Worm (Caenorhabditis elegans) whole organism, L1 larva: ENCODE data around the gene F26F2.7.

Experiments
- C04F5.9 ChIP-seq: sonication (generic microtip); optimal IDR thresholded peaks from 2 replicates; lab custom pipeline; 2016; ENCODE audit warnings: missing genetic modification characterization, missing compliant biosample characterization
- C16A3.4 ChIP-seq: fragments of 150-350 bp; optimal IDR thresholded peaks from 2 replicates; lab custom pipeline; 2014; ENCODE audit warnings: missing biosample characterization, missing genetic modification characterization
- C34B4.2 ChIP-seq: sonication (generic microtip); optimal IDR thresholded peaks from 2 replicates; lab custom pipeline; 2017; ENCODE audit warnings: mild to moderate bottlenecking, missing genetic modification characterization, missing compliant biosample characterization
- alr-1 ChIP-seq: fragments of 200-800 bp; sonication (Bioruptor generic); optimal IDR thresholded peaks from 2 replicates; lab custom pipeline; 2018; ENCODE audit warnings: borderline replicate concordance, mild to moderate bottlenecking, missing genetic modification characterization, missing compliant biosample characterization
- aly-2 ChIP-seq: fragments of 150-350 bp; optimal IDR thresholded peaks from 2 replicates; lab custom pipeline; 2014; ENCODE audit warnings: missing biosample characterization, missing genetic modification characterization
- ama-1 ChIP-seq: fragments of 150-350 bp; optimal IDR thresholded peaks from 2 replicates; lab custom pipeline; 2014
- ceh-63 ChIP-seq: fragments of 200-800 bp; sonication (Bioruptor generic); optimal IDR thresholded peaks from 2 replicates; lab custom pipeline; 2018; ENCODE audit warnings: mild to moderate bottlenecking, missing genetic modification characterization, missing compliant biosample characterization
- ceh-82 ChIP-seq, 3 experiments: fragments of 150-350 bp in 1 of 3; sonication (generic microtip) in 2 of 3; optimal IDR thresholded peaks; 2 replicates each; lab custom pipeline; 2014 to 2017; ENCODE audit warnings: missing biosample characterization in 3 of 3, missing genetic modification characterization in 3 of 3
- ceh-88 ChIP-seq: fragments of 200-800 bp; sonication (Bioruptor generic); IDR thresholded peaks from 2 replicates; pipeline ENCODE4 v1.3.6; 2022; ENCODE audit warnings: missing genetic modification characterization, missing compliant biosample characterization
- ceh-90 ChIP-seq: sonication (generic microtip); optimal IDR thresholded peaks from 2 replicates; lab custom pipeline; 2016; ENCODE audit warnings: missing genetic modification characterization, missing compliant biosample characterization
- dpl-1 ChIP-seq, 3 experiments: fragments of 150-350 bp in 2 of 3; sonication (generic microtip) in 1 of 3; optimal IDR thresholded peaks; 2 replicates each; lab custom pipeline; 2014 to 2017; ENCODE audit warnings: missing biosample characterization in 3 of 3, missing genetic modification characterization in 3 of 3, missing genetic modification reagents in 3 of 3
- dsc-1 ChIP-seq: sonication (generic microtip); optimal IDR thresholded peaks from 2 replicates; lab custom pipeline; 2016; ENCODE audit warnings: mild to moderate bottlenecking, missing genetic modification characterization, missing compliant biosample characterization
- efl-1 ChIP-seq, 4 experiments: fragments of 150-350 bp; optimal IDR thresholded peaks in 3 of 4; peaks in 1 of 4; 1 replicate in 1 of 4; 2 replicates in 3 of 4; lab custom pipeline; 2014; ENCODE audit warnings: missing biosample characterization in 2 of 4, missing genetic modification characterization in 2 of 4, missing genetic modification reagents in 2 of 4
- efl-3 ChIP-seq: fragments of 200-800 bp; sonication (Bioruptor generic); optimal IDR thresholded peaks from 2 replicates; lab custom pipeline; 2018; ENCODE audit warnings: mild to moderate bottlenecking, missing genetic modification characterization, missing compliant biosample characterization
- egl-13 ChIP-seq: sonication (generic microtip); optimal IDR thresholded peaks from 2 replicates; lab custom pipeline; 2016; ENCODE audit warnings: missing genotype, missing genetic modification reagents, missing genetic modification characterization, missing compliant biosample characterization
- elt-2 ChIP-seq: sonication (generic microtip); optimal IDR thresholded peaks from 2 replicates; lab custom pipeline; 2016; ENCODE audit warnings: missing genetic modification characterization, mild to moderate bottlenecking, inconsistent platforms, missing compliant biosample characterization, missing genetic modification reagents
- ets-5 ChIP-seq: fragments of 200-800 bp; sonication (Bioruptor generic); IDR thresholded peaks from 2 replicates; pipeline ENCODE4 v1.3.6; 2022; ENCODE audit warnings: missing genetic modification characterization, missing compliant biosample characterization
- fkh-10 ChIP-seq: sonication (generic microtip); optimal IDR thresholded peaks from 2 replicates; lab custom pipeline; 2017; ENCODE audit warnings: missing biosample characterization, missing genetic modification reagents, missing genetic modification characterization
- fkh-8 ChIP-seq: sonication (generic microtip); optimal IDR thresholded peaks from 2 replicates; lab custom pipeline; 2016; ENCODE audit warnings: mild to moderate bottlenecking, missing genetic modification characterization, missing compliant biosample characterization
- hlh-17 ChIP-seq: fragments of 200-800 bp; sonication (Bioruptor generic); optimal IDR thresholded peaks from 2 replicates; lab custom pipeline; 2018; ENCODE audit warnings: missing genetic modification characterization, mild to moderate bottlenecking, missing compliant biosample characterization, moderate library complexity, borderline replicate concordance
- hpl-2 ChIP-seq: fragments of 150-350 bp; optimal IDR thresholded peaks from 2 replicates; lab custom pipeline; 2014; ENCODE audit warnings: missing biosample characterization, missing genetic modification reagents, missing genetic modification characterization
- irx-1 ChIP-seq: sonication (generic microtip); optimal IDR thresholded peaks from 2 replicates; lab custom pipeline; 2016; ENCODE audit warnings: missing genetic modification characterization, missing compliant biosample characterization
- isw-1 ChIP-seq: fragments of 200-800 bp; sonication (Bioruptor generic); IDR thresholded peaks from 2 replicates; pipeline ENCODE4 v1.3.6; 2022; ENCODE audit warnings: missing genetic modification characterization, missing compliant biosample characterization
- jun-1 ChIP-seq: fragments of 150-350 bp; optimal IDR thresholded peaks from 2 replicates; lab custom pipeline; 2014; ENCODE audit warnings: missing biosample characterization, missing genetic modification reagents, missing genetic modification characterization
- lin-13 ChIP-seq: fragments of 150-350 bp; optimal IDR thresholded peaks from 2 replicates; lab custom pipeline; 2014; ENCODE audit warnings: missing biosample characterization, missing genetic modification reagents, missing genetic modification characterization
- lin-14 ChIP-seq: fragments of 200-800 bp; sonication (Bioruptor generic); optimal IDR thresholded peaks from 2 replicates; lab custom pipeline; 2018; ENCODE audit warnings: mild to moderate bottlenecking, missing genetic modification characterization, moderate library complexity, missing compliant biosample characterization
- lin-35 ChIP-seq, 2 experiments: fragments of 150-350 bp; optimal IDR thresholded peaks; 2 replicates each; lab custom pipeline; 2014; ENCODE audit warnings: missing biosample characterization in 2 of 2, missing genetic modification characterization in 2 of 2, missing genetic modification reagents in 2 of 2
- lin-39 ChIP-seq: fragments of 150-350 bp; optimal IDR thresholded peaks from 2 replicates; lab custom pipeline; 2014; ENCODE audit warnings: missing biosample characterization, missing genetic modification reagents, missing genetic modification characterization
- lir-3 ChIP-seq: sonication (generic microtip); optimal IDR thresholded peaks from 2 replicates; lab custom pipeline; 2016; ENCODE audit warnings: mild to moderate bottlenecking, missing genetic modification characterization, moderate library complexity, missing compliant biosample characterization; ENCODE audit not compliant: poor library complexity
- lsy-2 ChIP-seq, 2 experiments: fragments of 150-350 bp; optimal IDR thresholded peaks; 2 replicates each; lab custom pipeline; 2014; ENCODE audit warnings: missing biosample characterization in 2 of 2, missing genetic modification characterization in 2 of 2
- mdl-1 ChIP-seq, 2 experiments: fragments of 150-350 bp; optimal IDR thresholded peaks; 2 replicates each; lab custom pipeline; 2014 to 2017; ENCODE audit warnings: missing biosample characterization in 2 of 2, missing genetic modification characterization in 2 of 2, inconsistent platforms in 1 of 2
- mep-1 ChIP-seq: fragments of 150-350 bp; optimal IDR thresholded peaks from 2 replicates; lab custom pipeline; 2014; ENCODE audit warnings: missing biosample characterization, missing genetic modification characterization
- nhr-20 ChIP-seq: sonication (generic microtip); optimal IDR thresholded peaks from 2 replicates; lab custom pipeline; 2016; ENCODE audit warnings: mild to moderate bottlenecking, missing genetic modification characterization, missing compliant biosample characterization
- nhr-47 ChIP-seq: sonication (generic microtip); optimal IDR thresholded peaks from 2 replicates; lab custom pipeline; 2016; ENCODE audit warnings: mild to moderate bottlenecking, missing genetic modification characterization, moderate library complexity, missing compliant biosample characterization
- nhr-71 ChIP-seq: sonication (generic microtip); optimal IDR thresholded peaks from 2 replicates; lab custom pipeline; 2016; ENCODE audit warnings: mild to moderate bottlenecking, missing genetic modification characterization, moderate library complexity, missing compliant biosample characterization
- nhr-76 ChIP-seq: sonication (generic microtip); optimal IDR thresholded peaks from 2 replicates; lab custom pipeline; 2017; ENCODE audit warnings: missing biosample characterization, missing genetic modification characterization
- nhr-84 ChIP-seq: sonication (generic microtip); optimal IDR thresholded peaks from 2 replicates; lab custom pipeline; 2017; ENCODE audit warnings: missing biosample characterization, missing genetic modification characterization
- nhr-90 ChIP-seq: sonication (generic microtip); optimal IDR thresholded peaks from 2 replicates; lab custom pipeline; 2016; ENCODE audit warnings: mild to moderate bottlenecking, missing genetic modification characterization, missing compliant biosample characterization; ENCODE audit not compliant: poor library complexity
- pag-3 ChIP-seq: sonication (generic microtip); optimal IDR thresholded peaks from 2 replicates; lab custom pipeline; 2017; ENCODE audit warnings: missing genetic modification characterization, mild to moderate bottlenecking, missing compliant biosample characterization, antibody characterized with exemption, borderline replicate concordance; ENCODE audit not compliant: insufficient read depth
- pax-3 ChIP-seq: fragments of 200-800 bp; sonication (Bioruptor generic); optimal IDR thresholded peaks from 2 replicates; lab custom pipeline; 2018; ENCODE audit warnings: mild to moderate bottlenecking, missing genetic modification characterization, moderate library complexity, missing compliant biosample characterization
- rnt-1 ChIP-seq: sonication (generic microtip); optimal IDR thresholded peaks from 2 replicates; lab custom pipeline; 2016; ENCODE audit warnings: mild to moderate bottlenecking, missing genetic modification characterization, moderate library complexity, missing compliant biosample characterization
- skn-1 ChIP-seq: fragments of 150-350 bp; optimal IDR thresholded peaks from 2 replicates; lab custom pipeline; 2014; ENCODE audit warnings: missing biosample characterization, missing genetic modification characterization
- snpc-4 ChIP-seq: fragments of 150-350 bp; optimal IDR thresholded peaks from 2 replicates; lab custom pipeline; 2014; ENCODE audit warnings: missing biosample characterization, missing genetic modification characterization
- sox-4 ChIP-seq: sonication (generic microtip); optimal IDR thresholded peaks from 2 replicates; lab custom pipeline; 2016; ENCODE audit warnings: missing genetic modification characterization, missing compliant biosample characterization
- sup-37 ChIP-seq: fragments of 200-800 bp; sonication (Bioruptor generic); optimal IDR thresholded peaks from 2 replicates; lab custom pipeline; 2018; ENCODE audit warnings: mild to moderate bottlenecking, missing genetic modification characterization, missing compliant biosample characterization
- tbx-2 ChIP-seq: sonication (generic microtip); optimal IDR thresholded peaks from 2 replicates; lab custom pipeline; 2016; ENCODE audit warnings: missing genetic modification characterization, missing compliant biosample characterization
- tlp-1 ChIP-seq: fragments of 150-350 bp; optimal IDR thresholded peaks from 2 replicates; lab custom pipeline; 2014; ENCODE audit warnings: missing biosample characterization, missing genetic modification characterization
- unc-130 ChIP-seq: fragments of 150-350 bp; optimal IDR thresholded peaks from 2 replicates; lab custom pipeline; 2017; ENCODE audit warnings: missing biosample characterization, missing genetic modification characterization, inconsistent platforms
- unc-62 ChIP-seq: fragments of 150-350 bp; optimal IDR thresholded peaks from 2 replicates; lab custom pipeline; 2014; ENCODE audit warnings: missing biosample characterization, missing genetic modification reagents, missing genetic modification characterization
- unc-86 ChIP-seq: sonication (generic microtip); optimal IDR thresholded peaks from 2 replicates; lab custom pipeline; 2016; ENCODE audit warnings: missing genetic modification characterization, missing compliant biosample characterization
- unc-98 ChIP-seq: fragments of 200-800 bp; sonication (Bioruptor generic); IDR thresholded peaks from 2 replicates; pipeline ENCODE4 v1.3.6; 2022; ENCODE audit warnings: missing genetic modification characterization, missing compliant biosample characterization
- ztf-11 ChIP-seq, 2 experiments: sonication (generic microtip); optimal IDR thresholded peaks; 2 replicates each; lab custom pipeline; 2016 to 2017; ENCODE audit warnings: missing genetic modification characterization in 2 of 2, missing biosample characterization in 1 of 2, missing compliant biosample characterization in 1 of 2
- ztf-4 ChIP-seq: fragments of 150-350 bp; optimal IDR thresholded peaks from 2 replicates; lab custom pipeline; 2014; ENCODE audit warnings: missing biosample characterization, missing genetic modification characterization

F26F2.7 gene

DNA sequence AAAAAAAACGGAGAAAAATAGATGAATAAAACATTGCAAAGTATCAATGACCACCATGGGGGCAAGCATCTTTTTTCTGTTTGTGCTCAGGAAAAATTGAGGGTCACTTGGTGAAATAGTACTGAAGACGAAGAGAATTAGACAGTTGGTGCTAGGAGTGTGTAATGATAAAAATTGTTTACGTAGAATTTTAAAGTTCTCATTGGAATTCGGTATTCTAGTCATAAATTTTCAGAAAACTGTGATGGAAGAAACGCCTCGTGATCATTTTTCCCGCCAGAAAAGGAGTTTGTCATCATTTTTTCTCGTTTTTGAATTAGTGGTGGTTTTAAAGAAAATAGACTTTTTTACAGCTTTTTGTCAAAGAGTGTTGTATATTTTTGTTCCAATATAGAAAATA, 36.2 kb upstream of the F26F2.7 start:
- TF ChIP-seq unc-86 (tag; lab: Kevin White, UChicago): peak; percentile 19
- TF ChIP-seq lir-3 (tag; lab: Kevin White, UChicago): no peak
- TF ChIP-seq nhr-20 (tag; lab: Kevin White, UChicago): peak; percentile 6
- TF ChIP-seq C16A3.4 (tag; lab: Kevin White, UChicago): no peak
- TF ChIP-seq C04F5.9: no peak
- no peak for TF ChIP-seq nhr-84 (tag; lab: Kevin White, UChicago)
- TF ChIP-seq jun-1 (tag; lab: Kevin White, UChicago): no peak
- no peak for TF ChIP-seq hpl-2 (GFP tag; lab: Kevin White, UChicago)
- no peak for TF ChIP-seq ceh-63
- TF ChIP-seq fkh-10 (GFP tag; lab: Kevin White, UChicago): no peak
- no peak for TF ChIP-seq ets-5 (GFP tag; lab: Robert Waterston, UW)
- no peak for TF ChIP-seq tlp-1
- TF ChIP-seq lin-39 (tag; lab: Kevin White, UChicago): no peak
- TF ChIP-seq skn-1 (tag; lab: Kevin White, UChicago): peak; percentile 22
- TF ChIP-seq lin-35 (GFP tag; optimal IDR thresholded peaks at IDR 0.05; lab: Kevin White, UChicago): peak in 1 of 2 experiments; percentile 28
- no peak for TF ChIP-seq ztf-4 (tag; lab: Kevin White, UChicago)
- TF ChIP-seq alr-1: no peak
- TF ChIP-seq pag-3: no peak
- TF ChIP-seq ztf-11 (tag; optimal IDR thresholded peaks at IDR 0.05; lab: Kevin White, UChicago): no peak
- TF ChIP-seq pax-3: no peak
- TF ChIP-seq dpl-1 (GFP tag; optimal IDR thresholded peaks at IDR 0.05; lab: Kevin White, UChicago): no peak
- no peak for TF ChIP-seq C34B4.2 (tag; lab: Kevin White, UChicago)
- TF ChIP-seq lsy-2 (tag; optimal IDR thresholded peaks at IDR 0.05; lab: Kevin White, UChicago): no peak
- no peak for TF ChIP-seq aly-2
- TF ChIP-seq ceh-82 (tag; optimal IDR thresholded peaks at IDR 0.05; lab: Kevin White, UChicago): no peak
- TF ChIP-seq ceh-90: no peak
- no peak for TF ChIP-seq unc-62
- TF ChIP-seq lin-13 (GFP tag; lab: Kevin White, UChicago): no peak
- no peak for TF ChIP-seq mep-1 (tag; lab: Kevin White, UChicago)
- no peak for TF ChIP-seq rnt-1 (tag; lab: Kevin White, UChicago)
- TF ChIP-seq tbx-2 (tag; lab: Kevin White, UChicago): no peak
- TF ChIP-seq mdl-1 (tag; optimal IDR thresholded peaks at IDR 0.05; lab: Kevin White, UChicago): no peak
- no peak for TF ChIP-seq egl-13 (tag; lab: Kevin White, UChicago)
- no peak for TF ChIP-seq unc-130 (tag; lab: Kevin White, UChicago)
- no peak for TF ChIP-seq nhr-47 (tag; lab: Kevin White, UChicago)
- no peak for TF ChIP-seq sup-37 (GFP tag; lab: Kevin White, UChicago)
- TF ChIP-seq nhr-90: no peak
- no peak for TF ChIP-seq hlh-17 (GFP tag; lab: Kevin White, UChicago)
- no peak for TF ChIP-seq lin-14 (GFP tag; lab: Kevin White, UChicago)
- TF ChIP-seq nhr-76 (tag; lab: Kevin White, UChicago): no peak
- no peak for TF ChIP-seq isw-1 (GFP tag; lab: Robert Waterston, UW)
- no peak for TF ChIP-seq snpc-4 (tag; lab: Kevin White, UChicago)
- TF ChIP-seq elt-2 (tag; lab: Kevin White, UChicago): peak; percentile 53
- TF ChIP-seq ceh-88 (GFP tag; lab: Robert Waterston, UW): no peak
- TF ChIP-seq dsc-1 (tag; lab: Kevin White, UChicago): no peak
- no peak for TF ChIP-seq efl-1 (optimal IDR thresholded peaks at IDR 0.05; lab: Kevin White, UChicago)
- TF ChIP-seq efl-1 (GFP tag; optimal IDR thresholded peaks at IDR 0.05 in 1 of 2; lab: Kevin White, UChicago): no peak
- TF ChIP-seq unc-98 (GFP tag; lab: Robert Waterston, UW): no peak
- TF ChIP-seq fkh-8: no peak
- TF ChIP-seq nhr-71 (tag; lab: Kevin White, UChicago): peak; percentile 27
- no peak for TF ChIP-seq sox-4
- no peak for TF ChIP-seq ama-1 (lab: Kevin White, UChicago)
- TF ChIP-seq efl-3 (GFP tag; lab: Kevin White, UChicago): no peak
- no peak for TF ChIP-seq irx-1 (tag; lab: Kevin White, UChicago)
